Worm (Caenorhabditis elegans): ENCODE results near the gene col-113.

ce11 chrIV:7196853-7197252 is 44.5 kb upstream of the col-113 start, which contains the start of gene unc-8:
- TF ChIP-seq him-1 (tag; optimal IDR thresholded peaks at IDR 0.05) = no peak
- no peak for TF ChIP-seq W03F9.2 (tag; optimal IDR thresholded peaks at IDR 0.05)

All from whole organism, L4/young adult.